Worm (Caenorhabditis elegans) whole organism, L1 larva: Measurements from ENCODE around the gene Y39B6A.10.

Experiments
- ama-1 ChIP-seq: fragments of 150-350 bp; optimal IDR thresholded peaks from 2 replicates; lab custom pipeline; 2014
- mef-2 ChIP-seq: fragments of 150-350 bp; optimal IDR thresholded peaks from 2 replicates; lab custom pipeline; 2014; ENCODE audit warnings: missing biosample characterization, missing genetic modification characterization
- nhr-47 ChIP-seq: sonication (generic microtip); optimal IDR thresholded peaks from 2 replicates; lab custom pipeline; 2016; ENCODE audit warnings: mild to moderate bottlenecking, missing genetic modification characterization, moderate library complexity, missing compliant biosample characterization
- pqm-1 ChIP-seq: sonication (generic microtip); optimal IDR thresholded peaks from 3 replicates; lab custom pipeline; 2017; ENCODE audit warnings: missing biosample characterization, missing genetic modification characterization
- snpc-4 ChIP-seq: fragments of 150-350 bp; optimal IDR thresholded peaks from 2 replicates; lab custom pipeline; 2014; ENCODE audit warnings: missing biosample characterization, missing genetic modification characterization

DNA sequence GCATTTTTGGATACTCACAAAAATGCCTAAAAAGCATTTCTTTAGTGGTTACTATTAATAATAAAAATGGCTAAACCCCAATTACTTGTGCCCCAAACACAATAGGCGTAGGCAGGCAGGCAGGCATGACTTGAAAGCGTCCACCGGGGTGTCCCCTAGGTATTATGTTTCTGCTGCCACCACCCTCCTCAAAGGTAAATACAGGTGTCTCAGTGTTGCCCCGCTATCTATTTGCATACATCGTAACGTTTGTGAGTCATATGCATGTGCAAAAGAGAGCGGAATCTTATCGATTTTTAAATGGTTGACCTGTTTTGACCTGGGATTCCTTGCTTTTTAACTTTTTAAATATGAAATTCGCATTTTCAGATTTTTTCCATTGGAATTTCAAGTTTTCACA, 19.8 kb upstream of the Y39B6A.10 start:
- TF ChIP-seq nhr-47 (tag; lab: Kevin White, UChicago) (no peak), pqm-1 (tag; lab: Kevin White, UChicago) (no peak), ama-1 (lab: Kevin White, UChicago) (no peak), snpc-4 (no peak), mef-2 (tag; lab: Kevin White, UChicago) (no peak)
